Worm (Caenorhabditis elegans): ENCODE data around the gene spcs-2.
A peak's percentile ranks its signal among the peaks of the same experiment; 100 is the strongest.

spcs-2 gene

DNA sequence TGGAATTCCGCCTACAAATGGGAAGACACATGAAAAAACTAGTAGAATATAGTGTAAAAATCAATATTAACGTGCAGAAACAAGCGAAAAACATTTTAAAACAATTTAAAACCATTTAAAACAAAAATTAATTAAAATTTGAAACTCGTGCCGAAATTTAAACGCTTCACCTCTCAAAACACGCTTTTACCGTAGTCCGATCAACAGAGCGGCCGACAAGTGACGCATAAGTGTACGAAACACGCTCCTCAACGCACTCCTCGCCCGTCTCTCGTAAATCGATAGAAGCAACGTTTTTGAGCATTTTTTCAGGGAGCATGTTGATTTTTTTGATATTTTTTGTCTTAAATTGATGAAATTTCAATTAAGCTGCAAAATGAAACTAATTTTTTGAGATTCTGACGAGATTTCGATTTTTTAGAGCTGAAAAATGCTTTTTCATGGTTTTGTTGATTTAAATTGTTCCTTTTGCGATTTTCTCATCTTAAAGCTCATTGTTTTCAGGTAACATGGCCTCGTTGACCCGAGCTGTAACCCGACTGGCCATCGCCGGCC, 30.2 kb downstream of the spcs-2 start, which contains the start of gene cox-5A (continued):
- TF ChIP-seq nfya-1 (tag; optimal IDR thresholded peaks at IDR 0.05; ENCODE audit: borderline replicate concordance, insufficient read depth), result no peak
- peak; percentile 80 for TF ChIP-seq tbp1 (GFP tag; optimal IDR thresholded peaks at IDR 0.05)
- peak; percentile 91 for TF ChIP-seq nhr-80 (tag; optimal IDR thresholded peaks at IDR 0.05)
- peak; percentile 99 for TF ChIP-seq tlf-1 (GFP tag; optimal IDR thresholded peaks at IDR 0.05)
- peak; percentile 63 for TF ChIP-seq nhr-27 (tag; optimal IDR thresholded peaks at IDR 0.05)
- peak; percentile 62 for TF ChIP-seq T07F8.4 (tag; optimal IDR thresholded peaks at IDR 0.05)
- TF ChIP-seq mes-4 (tag; optimal IDR thresholded peaks at IDR 0.05), result peak; percentile 20
- peak; percentile 66; the same call in 1 of the 2 replicates for TF ChIP-seq egrh-3 (GFP tag; IDR thresholded peaks at IDR 0.05)
- TF ChIP-seq hlh-26 (GFP tag; conservative IDR thresholded peaks at IDR 0.05), result no peak
- no peak for TF ChIP-seq nhr-179 (tag; optimal IDR thresholded peaks at IDR 0.05)
- TF ChIP-seq madf-8 (GFP tag; conservative IDR thresholded peaks at IDR 0.05), result peak; percentile 87
- no peak for TF ChIP-seq hlh-12 (tag; optimal IDR thresholded peaks at IDR 0.05)
- peak; percentile 97 for TF ChIP-seq madf-6 (GFP tag; IDR thresholded peaks at IDR 0.05)
- TF ChIP-seq chd-7 (tag; optimal IDR thresholded peaks at IDR 0.05), result peak; percentile 98
- TF ChIP-seq ztf-3 (GFP tag; optimal IDR thresholded peaks at IDR 0.05), result peak; percentile 95
- peak; percentile 98 for TF ChIP-seq K11D2.4 (GFP tag; IDR thresholded peaks at IDR 0.05)
- no peak for TF ChIP-seq F55B11.4 (tag; optimal IDR thresholded peaks at IDR 0.05; ENCODE audit: borderline replicate concordance, insufficient read depth)
- peak; percentile 38 for TF ChIP-seq rpc-1 (optimal IDR thresholded peaks at IDR 0.05)
- no peak for TF ChIP-seq rpc-1 (tag; optimal IDR thresholded peaks at IDR 0.05)
- TF ChIP-seq nfya-2 (GFP tag; IDR thresholded peaks at IDR 0.05), result peak; percentile 85; the same call in 1 of the 2 replicates
- peak; percentile 87 for TF ChIP-seq B0019.2 (GFP tag; conservative IDR thresholded peaks at IDR 0.05)
- peak; percentile 99 for TF ChIP-seq pbrm-1 (GFP tag; IDR thresholded peaks at IDR 0.05)
- 0 out of 2 replicates have a peak, but pooled peaks have one; percentile 50 for TF ChIP-seq cebp-2 (GFP tag; IDR thresholded peaks at IDR 0.05)
- peak; percentile 77 for TF ChIP-seq egl-44 (GFP tag; IDR thresholded peaks at IDR 0.05)
- TF ChIP-seq lin-40 (tag; optimal IDR thresholded peaks at IDR 0.05), result peak; percentile 99
- peak; percentile 98 for TF ChIP-seq athp-1 (tag; optimal IDR thresholded peaks at IDR 0.05)
- TF ChIP-seq ama-1 (optimal IDR thresholded peaks at IDR 0.05), result peak; percentile 0
- TF ChIP-seq ama-1 (GFP tag; optimal IDR thresholded peaks at IDR 0.05), result peak in 1 of 2 experiments; percentile 88
- TF ChIP-seq snpc-3.4 (tag; optimal IDR thresholded peaks at IDR 0.05), result peak; percentile 98
- peak; percentile 72; the same call in 1 of the 2 replicates for TF ChIP-seq lin-26 (GFP tag; IDR thresholded peaks at IDR 0.05)
- peak; percentile 90 for TF ChIP-seq mel-28 (tag; optimal IDR thresholded peaks at IDR 0.05; ENCODE audit: borderline replicate concordance)
- peak; percentile 90 for TF ChIP-seq ceh-91 (GFP tag; IDR thresholded peaks at IDR 0.05)
- peak; percentile 98 for TF ChIP-seq pha-4 (tag; optimal IDR thresholded peaks at IDR 0.05)
- TF ChIP-seq gei-17 (GFP tag; optimal IDR thresholded peaks at IDR 0.05), result peak; percentile 92
- TF ChIP-seq lir-1 (GFP tag; conservative IDR thresholded peaks at IDR 0.05), result peak; percentile 96
- TF ChIP-seq B0261.1 (tag; optimal IDR thresholded peaks at IDR 0.05), result peak; percentile 26
- TF ChIP-seq ztf-28 (GFP tag; IDR thresholded peaks at IDR 0.05), result peak; percentile 74
- TF ChIP-seq F49E8.2 (tag; optimal IDR thresholded peaks at IDR 0.05; ENCODE audit: insufficient read depth), result peak; percentile 93
- peak; percentile 71 for TF ChIP-seq T26A5.8 (tag; optimal IDR thresholded peaks at IDR 0.05)
- peak; percentile 97 for TF ChIP-seq madf-3 (GFP tag; IDR thresholded peaks at IDR 0.05)
- no peak for TF ChIP-seq F57A8.1 (GFP tag; optimal IDR thresholded peaks at IDR 0.05)
- 0 out of 2 replicates have a peak, but pooled peaks have one; percentile 69 for TF ChIP-seq ceh-40 (GFP tag; IDR thresholded peaks at IDR 0.05)
- peak; percentile 90 for TF ChIP-seq Y67H2A.10 (GFP tag; conservative IDR thresholded peaks at IDR 0.05)
- TF ChIP-seq dpff-1 (tag; optimal IDR thresholded peaks at IDR 0.05), result peak; percentile 92
- peak; percentile 99 for TF ChIP-seq ceh-27 (GFP tag; optimal IDR thresholded peaks at IDR 0.05)
- TF ChIP-seq hsf-1 (GFP tag; IDR thresholded peaks at IDR 0.05), result peak; percentile 86
- TF ChIP-seq attf-5 (GFP tag; optimal IDR thresholded peaks at IDR 0.05), result peak; percentile 99
- TF ChIP-seq ztf-6 (GFP tag; IDR thresholded peaks at IDR 0.05), result peak; percentile 89
- peak; percentile 79 for TF ChIP-seq nhr-90 (tag; optimal IDR thresholded peaks at IDR 0.05)
